Fruit fly (Drosophila melanogaster): ENCODE results near the gene PGRP-LC.

The PGRP-LC gene

dm6 chr3L:9383345-9384075 is 44.9 kb downstream of the PGRP-LC start, which contains the start of gene Hsp27 (continued):
- TF ChIP-seq crc (GFP tag; optimal IDR thresholded peaks at IDR 0.05) (peak; percentile 92), CG18599 (GFP tag; optimal IDR thresholded peaks at IDR 0.05) (peak; percentile 98), dysf (GFP tag; IDR thresholded peaks at IDR 0.05) (peak; percentile 99), Med (GFP tag) (peak; percentile 98), CG17912 (GFP tag; optimal IDR thresholded peaks at IDR 0.05) (peak; percentile 54), schlank (tag; optimal IDR thresholded peaks at IDR 0.05) (peak; percentile 94), cwo (GFP tag; optimal IDR thresholded peaks at IDR 0.05) (peak; percentile 97), CG12219 (GFP tag; optimal IDR thresholded peaks at IDR 0.05) (peak; percentile 94), Dref (GFP tag; IDR thresholded peaks at IDR 0.05) (peak; percentile 40), pho (GFP tag; optimal IDR thresholded peaks at IDR 0.05) (peak; percentile 84), CG31441 (GFP tag; IDR thresholded peaks at IDR 0.05) (peak; percentile 99), CG9817 (tag; optimal IDR thresholded peaks at IDR 0.05) (peak; percentile 96), CG12299 (tag; optimal IDR thresholded peaks at IDR 0.05) (peak; percentile 96), so (GFP tag; IDR thresholded peaks at IDR 0.05) (peak; percentile 96), CG17359 (tag; optimal IDR thresholded peaks at IDR 0.05) (peak; percentile 99), D19A (tag; optimal IDR thresholded peaks at IDR 0.05) (peak; percentile 96), CG14710 (tag; optimal IDR thresholded peaks at IDR 0.05) (peak; percentile 97), Asciz (GFP tag; optimal IDR thresholded peaks at IDR 0.05) (peak; percentile 98), tio (GFP tag; optimal IDR thresholded peaks at IDR 0.05) (peak; percentile 97), ara (GFP tag; IDR thresholded peaks at IDR 0.05) (peak; percentile 99), unc-4 (GFP tag; IDR thresholded peaks at IDR 0.05; ENCODE audit: partially characterized antibody) (no peak), Ets97D (GFP tag; optimal IDR thresholded peaks at IDR 0.05) (peak; percentile 90), Six4 (GFP tag; optimal IDR thresholded peaks at IDR 0.05) (peak; percentile 97), CG15514 (GFP tag; optimal IDR thresholded peaks at IDR 0.05) (peak; percentile 93), CG11247 (GFP tag; IDR thresholded peaks at IDR 0.05) (peak; percentile 98), insv (GFP tag; optimal IDR thresholded peaks at IDR 0.05) (peak in 1 of 2 experiments; percentile 27), z (GFP tag; IDR thresholded peaks at IDR 0.05) (peak; percentile 78; the same call in 2 of the 3 replicates), CG3163 (GFP tag; optimal IDR thresholded peaks at IDR 0.05) (peak; percentile 69), CG12744 (GFP tag; optimal IDR thresholded peaks at IDR 0.05) (peak; percentile 79), seq (GFP tag; IDR thresholded peaks at IDR 0.05) (peak; percentile 97), CG2202 (tag; optimal IDR thresholded peaks at IDR 0.05) (peak; percentile 95), unpg (GFP tag; optimal IDR thresholded peaks at IDR 0.05) (peak; percentile 99), sisA (GFP tag; IDR thresholded peaks at IDR 0.05) (peak; percentile 99), Dip2 (GFP tag; IDR thresholded peaks at IDR 0.05) (peak; percentile 75), stc (GFP tag; IDR thresholded peaks at IDR 0.05) (peak; percentile 98), Hsf (GFP tag; optimal IDR thresholded peaks at IDR 0.05) (peak; percentile 97), bigmax (GFP tag; optimal IDR thresholded peaks at IDR 0.05) (peak; percentile 71), tap (tag; optimal IDR thresholded peaks at IDR 0.05) (peak; percentile 96), CG1233 (GFP tag; optimal IDR thresholded peaks at IDR 0.05) (peak; percentile 97), Tbp (GFP tag; optimal IDR thresholded peaks at IDR 0.05) (no peak), Sry-δ (GFP tag; optimal IDR thresholded peaks at IDR 0.05) (peak; percentile 61), Bteb2 (GFP tag; optimal IDR thresholded peaks at IDR 0.05) (peak; percentile 94), phol (tag; optimal IDR thresholded peaks at IDR 0.05) (peak; percentile 98), row (GFP tag; IDR thresholded peaks at IDR 0.05) (peak; percentile 98), CG3281 (GFP tag; optimal IDR thresholded peaks at IDR 0.05) (peak; percentile 97), CG2129 (GFP tag; IDR thresholded peaks at IDR 0.05; ENCODE audit: partially characterized antibody) (no peak), HmgZ (tag; optimal IDR thresholded peaks at IDR 0.05) (peak; percentile 97), CG15269 (tag; optimal IDR thresholded peaks at IDR 0.05) (peak; percentile 97), Kr (GFP tag; optimal IDR thresholded peaks at IDR 0.05) (peak; percentile 33)
